Worm (Caenorhabditis elegans) whole organism, young adult: ENCODE data around the gene C16C10.13.

Source experiments
- B0019.2 ChIP-seq: fragments of 200-800 bp; sonication (Bioruptor generic); conservative IDR thresholded peaks from 2 replicates; pipeline ENCODE4 v1.3.6; 2022; ENCODE audit warnings: missing genetic modification reagents, missing genetic modification characterization, missing compliant biosample characterization
- B0261.1 ChIP-seq: sonication (generic microtip); optimal IDR thresholded peaks from 2 replicates; lab custom pipeline; 2016; ENCODE audit warnings: mild to moderate bottlenecking, missing genetic modification characterization, moderate library complexity, missing compliant biosample characterization
- B0336.3 ChIP-seq: fragments of 200-800 bp; sonication (Bioruptor generic); IDR thresholded peaks from 2 replicates; pipeline ENCODE4 v1.3.6; 2022; ENCODE audit warnings: missing genetic modification characterization, missing compliant biosample characterization
- C06A6.2 ChIP-seq: fragments of 200-800 bp; sonication (Bioruptor generic); conservative IDR thresholded peaks from 2 replicates; pipeline ENCODE4 v1.3.6; 2022; ENCODE audit warnings: missing genetic modification characterization, missing compliant biosample characterization
- F23B12.7 ChIP-seq: sonication (generic microtip); optimal IDR thresholded peaks from 2 replicates; lab custom pipeline; 2017; ENCODE audit warnings: missing genetic modification characterization, mild to moderate bottlenecking, missing compliant biosample characterization, antibody characterized with exemption, moderate library complexity; ENCODE audit not compliant: insufficient read depth
- F39B2.1 ChIP-seq: fragments of 200-800 bp; sonication (Bioruptor generic); IDR thresholded peaks from 2 replicates; pipeline ENCODE4 v1.3.6; 2022; ENCODE audit warnings: missing genetic modification reagents, missing genetic modification characterization, missing compliant biosample characterization
- F57A8.1 ChIP-seq: fragments of 200-800 bp; sonication (Bioruptor generic); optimal IDR thresholded peaks from 2 replicates; lab custom pipeline; 2018; ENCODE audit warnings: mild to moderate bottlenecking, missing genetic modification characterization, moderate library complexity, missing compliant biosample characterization
- T07F8.4 ChIP-seq: sonication (generic microtip); optimal IDR thresholded peaks from 2 replicates; lab custom pipeline; 2016; ENCODE audit warnings: mild to moderate bottlenecking, missing genetic modification characterization, moderate library complexity, missing compliant biosample characterization
- Y53F4B.3 ChIP-seq: fragments of 200-800 bp; sonication (Bioruptor generic); IDR thresholded peaks from 2 replicates; pipeline ENCODE4 v1.3.6; 2022; ENCODE audit warnings: missing genetic modification reagents, missing genetic modification characterization, missing compliant biosample characterization
- Y53G8AR.9 ChIP-seq: fragments of 200-800 bp; sonication (Bioruptor generic); conservative IDR thresholded peaks from 2 replicates; pipeline ENCODE4 v1.3.6; 2022; ENCODE audit warnings: missing genetic modification reagents, missing genetic modification characterization, missing compliant biosample characterization
- Y56A3A.18 ChIP-seq: fragments of 200-800 bp; sonication (Bioruptor generic); IDR thresholded peaks from 2 replicates; pipeline ENCODE4 v1.3.6; 2022; ENCODE audit warnings: missing genetic modification reagents, missing genetic modification characterization, missing compliant biosample characterization
- aptf-3 ChIP-seq: fragments of 200-800 bp; sonication (Bioruptor generic); IDR thresholded peaks from 2 replicates; pipeline ENCODE4 v1.3.6; 2022; ENCODE audit warnings: missing genetic modification characterization, missing compliant biosample characterization
- atf-7 ChIP-seq: sonication (generic microtip); optimal IDR thresholded peaks from 2 replicates; lab custom pipeline; 2017; ENCODE audit warnings: mild to moderate bottlenecking, missing genetic modification characterization, missing compliant biosample characterization
- athp-1 ChIP-seq: sonication (generic microtip); optimal IDR thresholded peaks from 2 replicates; lab custom pipeline; 2017; ENCODE audit warnings: mild to moderate bottlenecking, missing genetic modification characterization, missing compliant biosample characterization
- cebp-1 ChIP-seq, 2 experiments: fragments of 200-800 bp in 1 of 2; sonication (Bioruptor generic) in 1 of 2; sonication (generic microtip) in 1 of 2; IDR thresholded peaks in 1 of 2; optimal IDR thresholded peaks in 1 of 2; 2 replicates each; pipeline versions ENCODE4 v1.3.6 to Lab custom; 2017 to 2022; ENCODE audit warnings: missing compliant biosample characterization in 2 of 2, missing genetic modification characterization in 2 of 2, mild to moderate bottlenecking in 1 of 2, missing genetic modification reagents in 1 of 2, moderate library complexity in 1 of 2
- ceh-79 ChIP-seq: sonication (generic microtip); optimal IDR thresholded peaks from 2 replicates; lab custom pipeline; 2017; ENCODE audit warnings: mild to moderate bottlenecking, missing genetic modification characterization, missing compliant biosample characterization
- dox-1 ChIP-seq: fragments of 200-800 bp; sonication (Bioruptor generic); IDR thresholded peaks from 2 replicates; pipeline ENCODE4 v1.3.6; 2022; ENCODE audit warnings: missing genetic modification reagents, missing genetic modification characterization, missing compliant biosample characterization
- dpff-1 ChIP-seq: sonication (generic microtip); optimal IDR thresholded peaks from 2 replicates; lab custom pipeline; 2017; ENCODE audit warnings: mild to moderate bottlenecking, missing genetic modification characterization, missing compliant biosample characterization
- efl-1 ChIP-seq: fragments of 150-350 bp; optimal IDR thresholded peaks from 2 replicates; lab custom pipeline; 2014; ENCODE audit warnings: missing biosample characterization, missing genetic modification reagents, missing genetic modification characterization
- egl-18 ChIP-seq: fragments of 200-800 bp; sonication (Bioruptor generic); IDR thresholded peaks from 2 replicates; pipeline ENCODE4 v1.3.6; 2022; ENCODE audit warnings: missing genetic modification reagents, missing genetic modification characterization, missing compliant biosample characterization
- ekl-4 ChIP-seq: fragments of 200-800 bp; sonication (Bioruptor generic); IDR thresholded peaks from 2 replicates; pipeline ENCODE4 v1.3.6; 2022; ENCODE audit warnings: missing genetic modification reagents, missing genetic modification characterization, missing compliant biosample characterization
- hlh-26 ChIP-seq: fragments of 200-800 bp; sonication (Bioruptor generic); conservative IDR thresholded peaks from 2 replicates; pipeline ENCODE4 v1.3.6; 2022; ENCODE audit warnings: missing genetic modification reagents, missing genetic modification characterization, missing compliant biosample characterization
- hmg-1.2 ChIP-seq: fragments of 200-800 bp; sonication (Bioruptor generic); IDR thresholded peaks from 2 replicates; pipeline ENCODE4 v1.3.6; 2022; ENCODE audit warnings: missing genetic modification reagents, missing genetic modification characterization, missing compliant biosample characterization
- hsf-1 ChIP-seq: fragments of 200-800 bp; sonication (Bioruptor generic); IDR thresholded peaks from 2 replicates; pipeline ENCODE4 v1.3.6; 2022; ENCODE audit warnings: missing genetic modification reagents, missing genetic modification characterization, missing compliant biosample characterization
- lag-1 ChIP-seq: fragments of 200-800 bp; sonication (Bioruptor generic); IDR thresholded peaks from 2 replicates; pipeline ENCODE4 v1.3.6; 2022; ENCODE audit warnings: missing genetic modification reagents, missing genetic modification characterization, missing compliant biosample characterization
- lin-35 ChIP-seq, 3 experiments: fragments of 150-350 bp in 2 of 3; sonication (generic microtip) in 1 of 3; optimal IDR thresholded peaks; 2 replicates each; lab custom pipeline; 2014 to 2018; ENCODE audit warnings: missing biosample characterization in 3 of 3, missing genetic modification characterization in 3 of 3, missing genetic modification reagents in 3 of 3
- lin-54 ChIP-seq: fragments of 200-800 bp; sonication (Bioruptor generic); optimal IDR thresholded peaks from 2 replicates; lab custom pipeline; 2018; ENCODE audit warnings: mild to moderate bottlenecking, missing genetic modification characterization, missing compliant biosample characterization
- lir-1 ChIP-seq: fragments of 200-800 bp; sonication (Bioruptor generic); conservative IDR thresholded peaks from 2 replicates; pipeline ENCODE4 v1.3.6; 2022; ENCODE audit warnings: missing genetic modification reagents, missing genetic modification characterization, missing compliant biosample characterization
- lsl-1 ChIP-seq: fragments of 200-800 bp; sonication (Bioruptor generic); optimal IDR thresholded peaks from 2 replicates; lab custom pipeline; 2018; ENCODE audit warnings: mild to moderate bottlenecking, missing genetic modification characterization, moderate library complexity, missing compliant biosample characterization
- lsy-27 ChIP-seq: sonication (generic microtip); optimal IDR thresholded peaks from 2 replicates; lab custom pipeline; 2017; ENCODE audit warnings: missing genetic modification characterization, mild to moderate bottlenecking, missing compliant biosample characterization, antibody characterized with exemption, missing genotype, borderline replicate concordance; ENCODE audit not compliant: insufficient read depth
- madf-6 ChIP-seq: fragments of 200-800 bp; sonication (Bioruptor generic); IDR thresholded peaks from 2 replicates; pipeline ENCODE4 v1.3.6; 2022; ENCODE audit warnings: missing genetic modification reagents, missing genetic modification characterization, missing compliant biosample characterization
- mcd-1 ChIP-seq: fragments of 200-800 bp; sonication (Bioruptor generic); IDR thresholded peaks from 2 replicates; pipeline ENCODE4 v1.3.6; 2022; ENCODE audit warnings: missing genetic modification reagents, missing genetic modification characterization, missing compliant biosample characterization
- mxl-1 ChIP-seq: sonication (generic microtip); optimal IDR thresholded peaks from 2 replicates; lab custom pipeline; 2016; ENCODE audit warnings: missing genetic modification characterization, missing compliant biosample characterization
- nfyb-1 ChIP-seq: fragments of 200-800 bp; sonication (Bioruptor generic); IDR thresholded peaks from 2 replicates; pipeline ENCODE4 v1.3.6; 2022; ENCODE audit warnings: missing genetic modification reagents, missing genetic modification characterization, missing compliant biosample characterization
- nhr-120 ChIP-seq: fragments of 200-800 bp; sonication (Bioruptor generic); IDR thresholded peaks from 2 replicates; pipeline ENCODE4 v1.3.6; 2022; ENCODE audit warnings: missing genetic modification characterization, missing compliant biosample characterization
- rcor-1 ChIP-seq: fragments of 200-800 bp; sonication (Bioruptor generic); IDR thresholded peaks from 2 replicates; pipeline ENCODE4 v1.3.6; 2022; ENCODE audit warnings: missing genetic modification reagents, missing genetic modification characterization, missing compliant biosample characterization
- rpc-1 ChIP-seq, 2 experiments: fragments of 150-350 bp in 1 of 2; sonication (generic microtip) in 1 of 2; optimal IDR thresholded peaks; 2 replicates each; lab custom pipeline; 2014 to 2018; ENCODE audit warnings: missing biosample characterization in 1 of 2, missing genetic modification characterization in 1 of 2, missing genetic modification reagents in 1 of 2, missing genotype in 1 of 2
- snpc-4 ChIP-seq, 5 experiments: fragments of 150-350 bp in 1 of 5; sonication (generic microtip) in 4 of 5; optimal IDR thresholded peaks; 2 replicates each; lab custom pipeline; 2014 to 2018; ENCODE audit warnings: missing genetic modification characterization in 5 of 5, missing biosample characterization in 3 of 5, antibody characterized with exemption in 2 of 5, mild to moderate bottlenecking in 2 of 5, missing compliant biosample characterization in 2 of 5, missing genotype in 2 of 5, moderate library complexity in 2 of 5, missing genetic modification reagents in 1 of 5
- tbp1 ChIP-seq: fragments of 200-800 bp; sonication (Bioruptor generic); optimal IDR thresholded peaks from 2 replicates; lab custom pipeline; 2018; ENCODE audit warnings: mild to moderate bottlenecking, missing genetic modification characterization, missing compliant biosample characterization
- ztf-18 ChIP-seq: sonication (generic microtip); optimal IDR thresholded peaks from 2 replicates; lab custom pipeline; 2016; ENCODE audit warnings: missing genotype, mild to moderate bottlenecking, missing genetic modification characterization, missing compliant biosample characterization
- ztf-22 ChIP-seq: fragments of 200-800 bp; sonication (Bioruptor generic); optimal IDR thresholded peaks from 2 replicates; lab custom pipeline; 2018; ENCODE audit warnings: mild to moderate bottlenecking, missing genetic modification characterization, moderate library complexity, missing compliant biosample characterization
- ztf-25 ChIP-seq: fragments of 200-800 bp; sonication (Bioruptor generic); IDR thresholded peaks from 2 replicates; pipeline ENCODE4 v1.3.6; 2022; ENCODE audit warnings: missing genetic modification reagents, missing genetic modification characterization, missing compliant biosample characterization
- ztf-26 ChIP-seq: sonication (generic microtip); optimal IDR thresholded peaks from 2 replicates; lab custom pipeline; 2017; ENCODE audit warnings: missing genetic modification characterization, missing compliant biosample characterization
- ztf-6 ChIP-seq: fragments of 200-800 bp; sonication (Bioruptor generic); IDR thresholded peaks from 2 replicates; pipeline ENCODE4 v1.3.6; 2022; ENCODE audit warnings: missing genetic modification reagents, missing genetic modification characterization, missing compliant biosample characterization

The C16C10.13 gene

DNA sequence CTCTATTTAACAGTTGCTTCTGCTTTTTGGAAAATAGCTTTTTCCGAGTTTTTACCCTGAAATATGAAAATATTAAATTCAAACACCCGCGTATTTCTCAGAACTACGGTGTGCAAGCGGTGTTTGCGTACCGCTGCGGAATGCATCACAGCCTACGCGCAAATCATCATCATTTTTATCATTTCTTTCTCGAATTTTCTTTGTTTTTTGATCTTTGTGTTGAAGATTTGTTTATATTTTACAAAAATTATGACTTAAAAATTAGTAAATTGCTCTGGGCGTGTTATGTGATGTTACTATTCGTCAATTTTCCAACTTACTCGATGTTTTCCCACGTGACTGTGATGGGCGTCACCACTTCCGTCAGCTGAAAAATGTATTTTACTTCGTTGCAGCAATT, 25.3 kb upstream of the C16C10.13 start (continued):
- no peak for TF ChIP-seq lsy-27
- TF ChIP-seq F23B12.7 = peak; percentile 40
- TF ChIP-seq Y56A3A.18 (GFP tag; lab: Robert Waterston, UW) = no peak
- TF ChIP-seq tbp1 (GFP tag; lab: Kevin White, UChicago) = peak; percentile 38
- TF ChIP-seq mcd-1 (GFP tag; lab: Robert Waterston, UW) = peak; percentile 62
- no peak for TF ChIP-seq snpc-4 (GFP tag; optimal IDR thresholded peaks at IDR 0.05; lab: Kevin White, UChicago)
- TF ChIP-seq snpc-4 (tag; optimal IDR thresholded peaks at IDR 0.05; lab: Kevin White, UChicago) = peak in 3 of 4 experiments; percentile 7 to 39 (median 12)
- TF ChIP-seq dox-1 (GFP tag; lab: Robert Waterston, UW) = peak; percentile 48
- peak in 2 of 3 experiments; percentile 17 to 94 for TF ChIP-seq lin-35 (GFP tag; optimal IDR thresholded peaks at IDR 0.05; lab: Kevin White, UChicago)
- TF ChIP-seq ztf-25 (GFP tag; lab: Robert Waterston, UW) = no peak
- TF ChIP-seq lsl-1 (GFP tag; lab: Kevin White, UChicago) = peak; percentile 74
- TF ChIP-seq ztf-22 = no peak
- no peak for TF ChIP-seq nhr-120 (GFP tag; lab: Robert Waterston, UW)
- TF ChIP-seq hmg-1.2 = peak; percentile 26; the same call in 1 of the 2 replicates
- TF ChIP-seq T07F8.4 = no peak
- peak; percentile 23; the same call in 1 of the 2 replicates for TF ChIP-seq nfyb-1
- TF ChIP-seq lag-1 (GFP tag; lab: Robert Waterston, UW) = no peak
- no peak for TF ChIP-seq ztf-26 (tag; lab: Kevin White, UChicago)

DNA sequence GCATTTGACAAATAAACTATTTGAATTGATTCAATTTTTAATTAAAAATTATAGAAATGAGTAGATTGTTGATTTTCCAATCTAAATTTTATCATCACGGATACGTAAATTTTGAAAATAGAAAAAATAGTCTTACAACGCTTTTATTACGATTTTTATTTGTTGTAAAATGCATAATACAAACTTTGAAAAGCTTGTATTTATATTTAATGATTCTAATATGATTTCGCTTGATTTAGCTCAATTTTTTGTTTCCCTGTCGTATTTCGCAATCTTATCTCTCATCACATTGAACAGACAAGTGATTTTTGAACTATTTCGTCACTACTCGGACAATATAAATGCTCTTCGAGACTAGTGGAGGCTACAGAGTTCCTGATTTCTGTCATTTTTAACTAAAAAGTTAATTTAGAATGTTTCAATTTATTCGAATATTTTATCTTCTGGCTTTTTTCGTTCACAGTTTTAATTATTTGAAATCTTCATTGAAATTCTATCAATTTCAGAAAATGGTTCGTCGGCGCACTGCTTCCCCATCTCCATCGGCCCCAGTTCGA, 24.6 kb upstream of the C16C10.13 start, which contains the start of the genes wht-3 and har-1:
Gene wht-3 (minus strand): TSS at position 51 of the 557 bp plus-strand sequence.
Gene har-1 (plus strand): TSS at position 507 of the 557 bp plus-strand sequence.
- TF ChIP-seq lir-1 (GFP tag; lab: Robert Waterston, UW) = no peak
- no peak for TF ChIP-seq mxl-1 (tag; lab: Kevin White, UChicago)
- no peak for TF ChIP-seq B0019.2 (GFP tag; lab: Robert Waterston, UW)
- TF ChIP-seq efl-1 (GFP tag; lab: Kevin White, UChicago) = no peak
- TF ChIP-seq madf-6 = peak; percentile 34
- no peak for TF ChIP-seq C06A6.2 (GFP tag; lab: Robert Waterston, UW)
- TF ChIP-seq dpff-1 (tag; lab: Kevin White, UChicago) = no peak
- TF ChIP-seq rpc-1 (optimal IDR thresholded peaks at IDR 0.05; lab: Kevin White, UChicago) = no peak
- no peak for TF ChIP-seq rpc-1 (tag; optimal IDR thresholded peaks at IDR 0.05; lab: Kevin White, UChicago)
- 0 out of 2 replicates have a peak, but pooled peaks have one; percentile 15 for TF ChIP-seq F39B2.1 (GFP tag; lab: Robert Waterston, UW)
- TF ChIP-seq Y53F4B.3 (GFP tag; lab: Robert Waterston, UW) = no peak
- TF ChIP-seq egl-18 (GFP tag; lab: Robert Waterston, UW) = no peak
- 0 out of 2 replicates have a peak, but pooled peaks have one; percentile 4 for TF ChIP-seq hmg-1.2
- no peak for TF ChIP-seq ztf-6 (GFP tag; lab: Robert Waterston, UW)
- TF ChIP-seq ztf-18 (tag; lab: Kevin White, UChicago) = no peak
- TF ChIP-seq athp-1 = no peak
- TF ChIP-seq ekl-4 (GFP tag; lab: Robert Waterston, UW) = 0 out of 2 replicates have a peak, but pooled peaks have one; percentile 37
- TF ChIP-seq ceh-79 = peak; percentile 74
- TF ChIP-seq Y53G8AR.9 (GFP tag; lab: Robert Waterston, UW) = no peak
- no peak for TF ChIP-seq F57A8.1 (GFP tag; lab: Kevin White, UChicago)
- peak; percentile 28 for TF ChIP-seq lin-54 (GFP tag; lab: Kevin White, UChicago)
- peak; percentile 91 for TF ChIP-seq cebp-1 (GFP tag; IDR thresholded peaks at IDR 0.05; lab: Robert Waterston, UW)
- TF ChIP-seq cebp-1 (tag; optimal IDR thresholded peaks at IDR 0.05; lab: Kevin White, UChicago) = peak; percentile 98
- no peak for TF ChIP-seq aptf-3
- TF ChIP-seq mcd-1 (GFP tag; lab: Robert Waterston, UW) = no peak
- TF ChIP-seq hlh-26 (GFP tag; lab: Robert Waterston, UW) = no peak
- peak; percentile 60; the same call in 1 of the 2 replicates for TF ChIP-seq hsf-1 (GFP tag; lab: Robert Waterston, UW)
- 0 out of 2 replicates have a peak, but pooled peaks have one; percentile 35 for TF ChIP-seq B0336.3
- TF ChIP-seq atf-7 (tag; lab: Kevin White, UChicago) = peak; percentile 36
- no peak for TF ChIP-seq B0261.1 (tag; lab: Kevin White, UChicago)
- TF ChIP-seq rcor-1 (GFP tag; lab: Robert Waterston, UW) = no peak
